Fruit fly (Drosophila melanogaster) whole organism, embryonic: ENCODE measurements around the gene CG15422.

Experiments
- Ada2b ChIP-seq: fragments of 200-800 bp; sonication (Bioruptor generic); IDR thresholded peaks from 2 replicates; pipeline ENCODE4 v1.3.6; 2022; ENCODE audit warnings: missing biosample characterization, missing genetic modification characterization
- Adf1 ChIP-seq: fragments of 200-800 bp; sonication (Bioruptor generic); IDR thresholded peaks from 2 replicates; pipeline ENCODE4 v1.3.6; 2022; ENCODE audit warnings: missing biosample characterization, missing genetic modification characterization
- B-H1 ChIP-seq: fragments of 200-800 bp; sonication (Bioruptor generic); IDR thresholded peaks from 3 replicates; pipeline ENCODE4 v1.3.6; 2022; ENCODE audit warnings: missing biosample characterization, missing genetic modification characterization
- C15 ChIP-seq: fragments of 200-800 bp; sonication (Bioruptor generic); IDR thresholded peaks from 3 replicates; pipeline ENCODE4 v1.3.6; 2022; ENCODE audit warnings: missing biosample characterization, missing genetic modification characterization
- CG10147 ChIP-seq: fragments of 200-800 bp; sonication (Bioruptor generic); optimal IDR thresholded peaks from 2 replicates; lab custom pipeline; 2019; ENCODE audit warnings: missing biosample characterization, mild to moderate bottlenecking, missing genetic modification characterization, moderate library complexity
- CG10274 ChIP-seq: fragments of 200-800 bp; sonication (Bioruptor generic); optimal IDR thresholded peaks from 3 replicates; lab custom pipeline; 2017; ENCODE audit warnings: missing biosample characterization, mild to moderate bottlenecking, missing genetic modification characterization
- CG10959 ChIP-seq: fragments of 200-800 bp; sonication (Bioruptor generic); IDR thresholded peaks from 2 replicates; pipeline ENCODE4 v1.3.6; 2022; ENCODE audit warnings: missing biosample characterization, missing genetic modification characterization
- CG13287 ChIP-seq: fragments of 200-800 bp; sonication (Bioruptor generic); IDR thresholded peaks from 2 replicates; pipeline ENCODE4 v1.3.6; 2022; ENCODE audit warnings: missing biosample characterization, missing genetic modification characterization; ENCODE audit not compliant: partially characterized antibody
- CG15269 ChIP-seq: fragments of 200-800 bp; sonication (Bioruptor generic); optimal IDR thresholded peaks from 2 replicates; lab custom pipeline; 2018; ENCODE audit warnings: missing biosample characterization, mild to moderate bottlenecking, missing genetic modification characterization, moderate library complexity
- CG16779 ChIP-seq: fragments of 200-800 bp; sonication (Bioruptor generic); IDR thresholded peaks from 2 replicates; pipeline ENCODE4 v1.3.6; 2022; ENCODE audit warnings: missing biosample characterization, missing genetic modification characterization
- CG3065 ChIP-seq: fragments of 200-800 bp; sonication (Bioruptor generic); optimal IDR thresholded peaks from 2 replicates; lab custom pipeline; 2016; ENCODE audit warnings: missing biosample characterization, missing genetic modification characterization
- CG3726 ChIP-seq: fragments of 200-800 bp; sonication (Bioruptor generic); IDR thresholded peaks from 3 replicates; pipeline ENCODE4, ENCODE4 v1.3.6; 2022; ENCODE audit warnings: missing biosample characterization, missing genetic modification characterization
- CG5245 ChIP-seq: fragments of 200-800 bp; sonication (Bioruptor generic); optimal IDR thresholded peaks from 3 replicates; lab custom pipeline; 2016; ENCODE audit warnings: missing biosample characterization, missing genetic modification characterization
- CG6254 ChIP-seq: fragments of 200-800 bp; sonication (Bioruptor generic); optimal IDR thresholded peaks from 3 replicates; lab custom pipeline; 2017; ENCODE audit warnings: mild to moderate bottlenecking, missing biosample characterization, missing genetic modification reagents, missing genetic modification characterization
- CG8765 ChIP-seq: fragments of 200-800 bp; sonication (Bioruptor generic); IDR thresholded peaks from 2 replicates; pipeline ENCODE4 v1.3.6; 2022; ENCODE audit warnings: missing biosample characterization, missing genetic modification characterization
- CG9609 ChIP-seq: fragments of 200-800 bp; sonication (Bioruptor generic); optimal IDR thresholded peaks from 3 replicates; lab custom pipeline; 2016; ENCODE audit warnings: missing biosample characterization, missing genetic modification characterization
- CG9932 ChIP-seq: fragments of 200-800 bp; sonication (Bioruptor generic); IDR thresholded peaks from 2 replicates; pipeline ENCODE4 v1.3.6; 2022; ENCODE audit warnings: missing biosample characterization, missing genetic modification characterization
- Deaf1 ChIP-seq: fragments of 200-800 bp; optimal IDR thresholded peaks from 3 replicates; lab custom pipeline; 2019; ENCODE audit warnings: missing biosample characterization, mild to moderate bottlenecking, missing genetic modification characterization, moderate library complexity
- Dfd ChIP-seq, 2 experiments: fragments of >200 bp; optimal IDR thresholded peaks; 2 replicates each; lab custom pipeline; 2017; ENCODE audit warnings: missing biosample characterization in 2 of 2, missing genetic modification characterization in 2 of 2
- E2f1 ChIP-seq: fragments of 200-800 bp; sonication (Bioruptor generic); IDR thresholded peaks from 2 replicates; pipeline ENCODE4 v1.3.6; 2022; ENCODE audit warnings: missing biosample characterization, missing genetic modification characterization
- HLH54F ChIP-seq: fragments of 200-800 bp; sonication (Bioruptor generic); optimal IDR thresholded peaks from 3 replicates; lab custom pipeline; 2016; ENCODE audit warnings: missing biosample characterization, missing genetic modification characterization
- Jarid2 ChIP-seq: fragments of 200-800 bp; sonication (Bioruptor generic); optimal IDR thresholded peaks from 3 replicates; lab custom pipeline; 2017; ENCODE audit warnings: mild to moderate bottlenecking, missing biosample characterization, missing genetic modification reagents, missing genetic modification characterization
- Mad ChIP-seq: fragments of 200-800 bp; sonication (Bioruptor generic); optimal IDR thresholded peaks from 2 replicates; lab custom pipeline; 2016; ENCODE audit warnings: missing biosample characterization, missing genetic modification characterization
- Nf-YB ChIP-seq: fragments of 200-800 bp; sonication (Bioruptor generic); optimal IDR thresholded peaks from 3 replicates; lab custom pipeline; 2019; ENCODE audit warnings: missing biosample characterization, mild to moderate bottlenecking, missing genetic modification characterization, moderate library complexity
- Oli ChIP-seq: fragments of 200-800 bp; sonication (Bioruptor generic); optimal IDR thresholded peaks from 2 replicates; lab custom pipeline; 2018; ENCODE audit warnings: missing biosample characterization, mild to moderate bottlenecking, missing genetic modification characterization, moderate library complexity
- Poxn ChIP-seq: fragments of 200-800 bp; sonication (Bioruptor generic); IDR thresholded peaks from 2 replicates; pipeline ENCODE4 v1.3.6; 2022; ENCODE audit warnings: missing biosample characterization, missing genetic modification characterization
- Sry-β ChIP-seq: fragments of 200-800 bp; sonication (Bioruptor generic); optimal IDR thresholded peaks from 2 replicates; lab custom pipeline; 2018; ENCODE audit warnings: missing biosample characterization, mild to moderate bottlenecking, missing genetic modification characterization, moderate library complexity
- Sry-δ ChIP-seq: fragments of 200-800 bp; sonication (Bioruptor generic); optimal IDR thresholded peaks from 2 replicates; lab custom pipeline; 2016; ENCODE audit warnings: missing biosample characterization, missing genetic modification characterization
- Usf ChIP-seq: fragments of 200-800 bp; sonication (Bioruptor generic); optimal IDR thresholded peaks from 2 replicates; lab custom pipeline; 2017; ENCODE audit warnings: missing genotype, missing biosample characterization, missing genetic modification characterization
- Vsx1 ChIP-seq: fragments of 200-800 bp; sonication (Bioruptor generic); optimal IDR thresholded peaks from 2 replicates; lab custom pipeline; 2017; ENCODE audit warnings: missing biosample characterization, mild to moderate bottlenecking, missing genetic modification characterization, missing genetic modification reagents
- ac ChIP-seq: fragments of 200-800 bp; sonication (Bioruptor generic); optimal IDR thresholded peaks from 3 replicates; lab custom pipeline; 2017; ENCODE audit warnings: missing biosample characterization, mild to moderate bottlenecking, missing genetic modification characterization
- bcd ChIP-seq: fragments of 200-800 bp; sonication (Bioruptor generic); optimal IDR thresholded peaks from 2 replicates; lab custom pipeline; 2017; ENCODE audit warnings: missing biosample characterization, mild to moderate bottlenecking, missing genetic modification characterization
- br ChIP-seq: fragments of >200 bp; optimal IDR thresholded peaks from 2 replicates; lab custom pipeline; 2017
- cad ChIP-seq: fragments of >200 bp; optimal IDR thresholded peaks from 2 replicates; lab custom pipeline; 2017; ENCODE audit warnings: missing biosample characterization, missing genetic modification characterization
- crp ChIP-seq, 2 experiments: fragments of 200-800 bp; sonication (Bioruptor generic); optimal IDR thresholded peaks; 2 replicates in 1 of 2; 3 replicates in 1 of 2; lab custom pipeline; 2017; ENCODE audit warnings: missing biosample characterization in 2 of 2, missing genetic modification characterization in 2 of 2, mild to moderate bottlenecking in 1 of 2, moderate library complexity in 1 of 2
- danr ChIP-seq: fragments of 200-800 bp; sonication (Bioruptor generic); IDR thresholded peaks from 2 replicates; pipeline ENCODE4 v1.3.6; 2022; ENCODE audit warnings: missing biosample characterization, missing genetic modification characterization
- dimm ChIP-seq: fragments of 200-800 bp; sonication (Bioruptor generic); IDR thresholded peaks from 2 replicates; pipeline ENCODE4 v1.3.6; 2022; ENCODE audit warnings: missing biosample characterization, missing genetic modification characterization
- dmrt11E ChIP-seq: fragments of 200-800 bp; sonication (Bioruptor generic); optimal IDR thresholded peaks from 3 replicates; lab custom pipeline; 2018; ENCODE audit warnings: missing biosample characterization, mild to moderate bottlenecking, missing genetic modification characterization, moderate library complexity
- gcm ChIP-seq: fragments of 200-800 bp; sonication (Bioruptor generic); optimal IDR thresholded peaks from 2 replicates; lab custom pipeline; 2019; ENCODE audit warnings: missing biosample characterization, mild to moderate bottlenecking, missing genetic modification characterization, moderate library complexity
- lab ChIP-seq: fragments of 200-800 bp; sonication (Bioruptor generic); optimal IDR thresholded peaks from 3 replicates; lab custom pipeline; 2017; ENCODE audit warnings: missing biosample characterization, missing genetic modification characterization, mild to moderate bottlenecking, moderate library complexity, missing genetic modification reagents
- maf-S ChIP-seq: fragments of 200-800 bp; sonication (Bioruptor generic); optimal IDR thresholded peaks from 2 replicates; lab custom pipeline; 2016; ENCODE audit warnings: missing biosample characterization, missing genetic modification characterization
- pnt ChIP-seq: fragments of 200-800 bp; sonication (Bioruptor generic); optimal IDR thresholded peaks from 3 replicates; lab custom pipeline; 2016; ENCODE audit warnings: missing biosample characterization, missing genetic modification characterization
- row ChIP-seq: fragments of 200-800 bp; sonication (Bioruptor generic); IDR thresholded peaks from 3 replicates; pipeline ENCODE4 v1.3.6; 2022; ENCODE audit warnings: missing biosample characterization, missing genetic modification characterization
- salm ChIP-seq: fragments of 200-800 bp; sonication (Bioruptor generic); optimal IDR thresholded peaks from 2 replicates; lab custom pipeline; 2018; ENCODE audit warnings: missing biosample characterization, mild to moderate bottlenecking, missing genetic modification characterization
- schlank ChIP-seq: fragments of 200-800 bp; sonication (Bioruptor generic); optimal IDR thresholded peaks from 2 replicates; lab custom pipeline; 2018; ENCODE audit warnings: missing biosample characterization, mild to moderate bottlenecking, missing genetic modification characterization
- sima ChIP-seq: fragments of 200-800 bp; sonication (Bioruptor generic); optimal IDR thresholded peaks from 2 replicates; lab custom pipeline; 2016; ENCODE audit warnings: missing biosample characterization, missing genetic modification characterization
- tup ChIP-seq: fragments of 200-800 bp; sonication (Bioruptor generic); optimal IDR thresholded peaks from 2 replicates; lab custom pipeline; 2016; ENCODE audit warnings: missing biosample characterization, mild to moderate bottlenecking, missing genetic modification characterization, moderate library complexity
- usp ChIP-seq: fragments of >200 bp; optimal IDR thresholded peaks from 2 replicates; lab custom pipeline; 2017; ENCODE audit warnings: missing biosample characterization, missing genetic modification characterization
- wor ChIP-seq: fragments of 200-800 bp; sonication (Bioruptor generic); IDR thresholded peaks from 2 replicates; pipeline ENCODE4 v1.3.6; 2022; ENCODE audit warnings: missing biosample characterization, missing genetic modification characterization
- zfh2 ChIP-seq: fragments of 200-800 bp; sonication (Bioruptor generic); optimal IDR thresholded peaks from 2 replicates; lab custom pipeline; 2016; ENCODE audit warnings: missing biosample characterization, missing genetic modification characterization

Gene CG15422

DNA sequence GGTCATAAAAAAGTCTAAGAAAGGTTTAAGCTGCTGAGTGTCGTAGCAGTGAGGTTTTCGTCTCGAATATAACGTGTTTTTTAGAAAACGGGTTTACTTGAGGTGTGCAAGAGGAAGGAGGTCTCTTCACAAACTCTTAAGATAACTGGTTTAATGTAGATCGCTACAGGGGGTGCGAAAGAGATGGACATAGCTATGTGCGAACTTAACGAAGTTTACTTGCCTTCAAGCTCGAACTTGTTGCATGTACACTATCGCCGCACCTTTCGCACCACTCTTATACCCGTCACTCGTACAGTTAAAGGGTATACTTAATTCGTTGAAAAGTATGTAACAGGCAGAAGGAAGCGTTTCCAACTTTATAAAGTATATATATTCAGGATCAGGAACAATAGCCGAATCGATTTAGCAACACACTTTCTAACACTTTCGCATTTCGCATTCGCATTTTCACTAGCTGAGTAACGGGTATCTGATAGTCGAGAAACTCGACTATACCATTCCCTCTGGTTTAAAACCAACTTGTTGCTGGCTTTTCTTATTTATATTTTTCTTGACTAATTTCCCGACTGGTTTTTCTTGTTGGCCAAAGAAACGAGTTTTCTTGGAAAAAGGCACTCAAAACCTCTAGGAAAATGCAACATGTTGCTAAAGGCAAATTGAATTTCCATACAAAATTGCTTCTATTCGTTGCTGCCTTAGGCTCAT lies 25.6 kb downstream of the CG15422 start (continued):
- peak; percentile 27 for TF ChIP-seq Sry-δ (GFP tag; lab: Kevin White, UChicago)
- TF ChIP-seq cad (GFP tag; lab: Kevin White, UChicago), result no peak
- peak; percentile 73 for TF ChIP-seq wor (GFP tag; lab: Robert Waterston, UW)
- peak; percentile 69 for TF ChIP-seq CG9932 (GFP tag; lab: Robert Waterston, UW)
- peak; percentile 65 for TF ChIP-seq Usf (GFP tag; lab: Kevin White, UChicago)
- TF ChIP-seq CG3726 (GFP tag; lab: Robert Waterston, UW), result no peak
- TF ChIP-seq salm (tag; lab: Kevin White, UChicago), result peak; percentile 70
- TF ChIP-seq CG10959 (GFP tag; lab: Robert Waterston, UW), result peak; percentile 85
- TF ChIP-seq maf-S (GFP tag; lab: Kevin White, UChicago), result peak; percentile 5
- TF ChIP-seq br (lab: Kevin White, UChicago), result no peak
- peak; percentile 71; the same call in 1 of the 2 replicates for TF ChIP-seq CG16779 (GFP tag; lab: Robert Waterston, UW)
- TF ChIP-seq pnt (GFP tag; lab: Kevin White, UChicago), result peak; percentile 87
- TF ChIP-seq crp (GFP tag; optimal IDR thresholded peaks at IDR 0.05; lab: Kevin White, UChicago), result peak in 1 of 2 experiments; percentile 34
- TF ChIP-seq CG13287, result peak; percentile 39; the same call in 1 of the 2 replicates
- peak; percentile 35 for TF ChIP-seq sima
- peak; percentile 68 for TF ChIP-seq HLH54F
- TF ChIP-seq CG10147 (GFP tag; lab: Kevin White, UChicago), result peak; percentile 62
- peak; percentile 63 for TF ChIP-seq Nf-YB (GFP tag; lab: Kevin White, UChicago)
- peak; percentile 69 for TF ChIP-seq tup (GFP tag; lab: Kevin White, UChicago)
- peak; percentile 50 for TF ChIP-seq Deaf1 (tag; lab: Kevin White, UChicago)
- no peak for TF ChIP-seq C15 (GFP tag; lab: Robert Waterston, UW)
- TF ChIP-seq Sry-β (GFP tag; lab: Kevin White, UChicago), result peak; percentile 22
- peak; percentile 89 for TF ChIP-seq Oli (tag; lab: Kevin White, UChicago)
- peak; percentile 69; the same call in 1 of the 2 replicates for TF ChIP-seq danr (GFP tag; lab: Robert Waterston, UW)
- peak; percentile 70 for TF ChIP-seq CG8765 (GFP tag; lab: Robert Waterston, UW)
- TF ChIP-seq CG15269 (tag; lab: Kevin White, UChicago), result peak; percentile 83
- TF ChIP-seq Mad, result peak; percentile 78
- peak; percentile 27 for TF ChIP-seq CG3065 (GFP tag; lab: Kevin White, UChicago)
- peak; percentile 66 for TF ChIP-seq Vsx1 (GFP tag; lab: Kevin White, UChicago)
- TF ChIP-seq usp (GFP tag; lab: Kevin White, UChicago), result no peak
- peak; percentile 60 for TF ChIP-seq CG6254 (GFP tag; lab: Kevin White, UChicago)
- no peak for TF ChIP-seq ac
- no peak for TF ChIP-seq Dfd (GFP tag; optimal IDR thresholded peaks at IDR 0.05; lab: Kevin White, UChicago)
- peak; percentile 80 for TF ChIP-seq dimm (GFP tag; lab: Robert Waterston, UW)
- TF ChIP-seq Jarid2, result peak; percentile 20
- peak; percentile 88 for TF ChIP-seq E2f1 (GFP tag; lab: Robert Waterston, UW)
- TF ChIP-seq bcd (GFP tag; lab: Kevin White, UChicago), result peak; percentile 74
- TF ChIP-seq B-H1 (GFP tag; lab: Robert Waterston, UW), result peak; percentile 59; the same call in 2 of the 3 replicates
- peak; percentile 18 for TF ChIP-seq CG10274 (GFP tag; lab: Kevin White, UChicago)
- TF ChIP-seq Ada2b (GFP tag; lab: Robert Waterston, UW), result peak; percentile 71
- peak; percentile 84 for TF ChIP-seq CG9609 (GFP tag; lab: Kevin White, UChicago)
- peak; percentile 92 for TF ChIP-seq dmrt11E (tag; lab: Kevin White, UChicago)
- peak; percentile 30 for TF ChIP-seq schlank (tag; lab: Kevin White, UChicago)
- TF ChIP-seq lab (GFP tag; lab: Kevin White, UChicago), result peak; percentile 75
- TF ChIP-seq gcm (GFP tag; lab: Kevin White, UChicago), result peak; percentile 83
- TF ChIP-seq zfh2 (GFP tag; lab: Kevin White, UChicago), result peak; percentile 19
- TF ChIP-seq Adf1 (GFP tag; lab: Robert Waterston, UW), result no peak
- TF ChIP-seq Poxn (GFP tag; lab: Robert Waterston, UW), result 0 out of 2 replicates have a peak, but pooled peaks have one; percentile 13
- TF ChIP-seq CG5245, result peak; percentile 87
- TF ChIP-seq row (GFP tag; lab: Robert Waterston, UW), result peak; percentile 91
